Fruit fly (Drosophila melanogaster) whole organism, adult: ENCODE measurements around the gene CG11997.

Experiments used
- CG11617 ChIP-seq: fragments of 200-800 bp; sonication (Bioruptor generic); optimal IDR thresholded peaks from 2 replicates; lab custom pipeline; 2017; ENCODE audit warnings: mild to moderate bottlenecking, missing biosample characterization, missing genetic modification reagents, missing genetic modification characterization
- CG12768 ChIP-seq: fragments of 200-800 bp; sonication (Bioruptor generic); optimal IDR thresholded peaks from 2 replicates; lab custom pipeline; 2017; ENCODE audit warnings: missing biosample characterization, missing genetic modification characterization, mild to moderate bottlenecking, moderate library complexity, missing genetic modification reagents
- CG14711 ChIP-seq: fragments of 200-800 bp; sonication (Bioruptor generic); optimal IDR thresholded peaks from 2 replicates; lab custom pipeline; 2018; ENCODE audit warnings: missing biosample characterization, mild to moderate bottlenecking, missing genetic modification characterization, moderate library complexity
- CG1620 ChIP-seq: fragments of 200-800 bp; sonication (Bioruptor generic); optimal IDR thresholded peaks from 2 replicates; lab custom pipeline; 2016; ENCODE audit warnings: missing biosample characterization, missing genetic modification characterization
- CG33017 ChIP-seq: fragments of 200-800 bp; sonication (Bioruptor generic); optimal IDR thresholded peaks from 2 replicates; lab custom pipeline; 2018; ENCODE audit warnings: missing biosample characterization, mild to moderate bottlenecking, missing genetic modification characterization, moderate library complexity
- CG5204 ChIP-seq: fragments of 200-800 bp; sonication (Bioruptor generic); optimal IDR thresholded peaks from 2 replicates; lab custom pipeline; 2016; ENCODE audit warnings: missing biosample characterization, missing genetic modification characterization
- CG7045 ChIP-seq: fragments of 200-800 bp; sonication (Bioruptor generic); optimal IDR thresholded peaks from 2 replicates; lab custom pipeline; 2017; ENCODE audit warnings: missing biosample characterization, mild to moderate bottlenecking, missing genetic modification characterization
- CG7101 ChIP-seq: fragments of 200-800 bp; sonication (Bioruptor generic); optimal IDR thresholded peaks from 2 replicates; lab custom pipeline; 2018; ENCODE audit warnings: missing biosample characterization, mild to moderate bottlenecking, missing genetic modification characterization, moderate library complexity
- Clk ChIP-seq: fragments of 200-800 bp; sonication (Bioruptor generic); optimal IDR thresholded peaks from 2 replicates; lab custom pipeline; 2017; ENCODE audit warnings: missing biosample characterization, missing genetic modification characterization
- Crg-1 ChIP-seq: fragments of 200-800 bp; sonication (Bioruptor generic); optimal IDR thresholded peaks from 2 replicates; lab custom pipeline; 2016; ENCODE audit warnings: missing biosample characterization, missing genetic modification characterization
- Hr96 ChIP-seq: fragments of 200-800 bp; sonication (Bioruptor generic); optimal IDR thresholded peaks from 2 replicates; lab custom pipeline; 2016; ENCODE audit warnings: missing biosample characterization, missing genetic modification characterization
- Mnt ChIP-seq: fragments of 200-800 bp; sonication (Bioruptor generic); optimal IDR thresholded peaks from 2 replicates; lab custom pipeline; 2016; ENCODE audit warnings: missing biosample characterization, mild to moderate bottlenecking, missing genetic modification characterization
- bab1 ChIP-seq: fragments of 200-800 bp; sonication (Bioruptor generic); optimal IDR thresholded peaks from 3 replicates; lab custom pipeline; 2019; ENCODE audit warnings: missing biosample characterization, mild to moderate bottlenecking, missing genetic modification characterization, moderate library complexity
- cic ChIP-seq: fragments of 200-800 bp; sonication (Bioruptor generic); optimal IDR thresholded peaks from 2 replicates; lab custom pipeline; 2017; ENCODE audit warnings: missing biosample characterization, mild to moderate bottlenecking, missing genetic modification characterization, moderate library complexity
- cnc ChIP-seq, 2 experiments: fragments of >200 bp; optimal IDR thresholded peaks; 2 replicates each; lab custom pipeline; 2017
- kay ChIP-seq: fragments of 200-800 bp; sonication (Bioruptor generic); peaks from one replicate; lab custom pipeline; 2016; ENCODE audit warnings: missing biosample characterization, missing genetic modification characterization, borderline replicate concordance
- ovo ChIP-seq: fragments of 200-800 bp; sonication (Bioruptor generic); optimal IDR thresholded peaks from 2 replicates; lab custom pipeline; 2016; ENCODE audit warnings: missing biosample characterization, missing genetic modification characterization
- pad ChIP-seq: fragments of 200-800 bp; sonication (Bioruptor generic); optimal IDR thresholded peaks from 3 replicates; lab custom pipeline; 2017; ENCODE audit warnings: missing biosample characterization, missing genetic modification characterization, mild to moderate bottlenecking, moderate library complexity, missing genetic modification reagents
- tj ChIP-seq: fragments of 200-800 bp; sonication (Bioruptor generic); optimal IDR thresholded peaks from 3 replicates; lab custom pipeline; 2017; ENCODE audit warnings: missing biosample characterization, mild to moderate bottlenecking, missing genetic modification characterization, moderate library complexity
- toe ChIP-seq: fragments of 200-800 bp; sonication (Bioruptor generic); optimal IDR thresholded peaks from 2 replicates; lab custom pipeline; 2016; ENCODE audit warnings: missing biosample characterization, missing genetic modification characterization

CG11997 gene

dm6 chr3R:9227330-9227729 is 50.0 kb downstream of the CG11997 start:
- TF ChIP-seq pad (GFP tag; lab: Kevin White, UChicago) (no peak), CG12768 (GFP tag; lab: Kevin White, UChicago) (peak; percentile 37), CG7045 (GFP tag; lab: Kevin White, UChicago) (peak; percentile 63), toe (GFP tag; lab: Kevin White, UChicago) (no peak), Hr96 (GFP tag; lab: Kevin White, UChicago) (no peak), CG14711 (peak; percentile 85), CG11617 (peak; percentile 38), bab1 (peak; percentile 85), CG1620 (GFP tag; lab: Kevin White, UChicago) (no peak), cnc (optimal IDR thresholded peaks at IDR 0.05; lab: Kevin White, UChicago) (no peak), CG7101 (tag; lab: Kevin White, UChicago) (peak; percentile 82), kay (no peak), ovo (GFP tag; lab: Kevin White, UChicago) (no peak), tj (GFP tag; lab: Kevin White, UChicago) (no peak), cic (GFP tag; lab: Kevin White, UChicago) (no peak), Clk (GFP tag; lab: Kevin White, UChicago) (no peak), Crg-1 (GFP tag; lab: Kevin White, UChicago) (peak; percentile 38), Mnt (no peak), CG33017 (tag; lab: Kevin White, UChicago) (peak; percentile 87), CG5204 (GFP tag; lab: Kevin White, UChicago) (no peak)

dm6 chr3R:9227944-9228343 is 50.6 kb downstream of the CG11997 start:
- no peak for TF ChIP-seq Hr96 (GFP tag; lab: Kevin White, UChicago)
- TF ChIP-seq Mnt = no peak
- no peak for TF ChIP-seq CG7101 (tag; lab: Kevin White, UChicago)
